Fruit fly (Drosophila melanogaster) whole organism, embryonic: ENCODE data around the gene Lsp2.

Experiments used
- Atf-2 ChIP-seq: fragments of 200-800 bp; sonication (Bioruptor generic); optimal IDR thresholded peaks from 2 replicates; lab custom pipeline; 2016; ENCODE audit warnings: missing biosample characterization, missing genetic modification characterization
- B-H1 ChIP-seq: fragments of 200-800 bp; sonication (Bioruptor generic); IDR thresholded peaks from 3 replicates; pipeline ENCODE4 v1.3.6; 2022; ENCODE audit warnings: missing biosample characterization, missing genetic modification characterization
- B-H2 ChIP-seq: fragments of 200-800 bp; sonication (Bioruptor generic); optimal IDR thresholded peaks from 2 replicates; lab custom pipeline; 2018; ENCODE audit warnings: missing biosample characterization, mild to moderate bottlenecking, missing genetic modification characterization
- CG11085 ChIP-seq: fragments of 200-800 bp; sonication (Bioruptor generic); IDR thresholded peaks from 2 replicates; pipeline ENCODE4 v1.3.6; 2022; ENCODE audit warnings: missing biosample characterization, missing genetic modification characterization
- CG1233 ChIP-seq: fragments of 200-800 bp; sonication (Bioruptor generic); optimal IDR thresholded peaks from 4 replicates; lab custom pipeline; 2018; ENCODE audit warnings: missing biosample characterization, mild to moderate bottlenecking, missing genetic modification characterization
- CG13894 ChIP-seq: fragments of 200-800 bp; sonication (Bioruptor generic); optimal IDR thresholded peaks from 3 replicates; lab custom pipeline; 2018; ENCODE audit warnings: missing biosample characterization, mild to moderate bottlenecking, missing genetic modification characterization, moderate library complexity
- CG14014 ChIP-seq: fragments of 200-800 bp; sonication (Bioruptor generic); IDR thresholded peaks from 2 replicates; pipeline ENCODE4 v1.3.6; 2022; ENCODE audit warnings: missing biosample characterization, missing genetic modification characterization
- CG15073 ChIP-seq: fragments of 200-800 bp; sonication (Bioruptor generic); optimal IDR thresholded peaks from 2 replicates; lab custom pipeline; 2016; ENCODE audit warnings: missing biosample characterization, missing genetic modification characterization
- CG15601 ChIP-seq: fragments of 200-800 bp; sonication (Bioruptor generic); optimal IDR thresholded peaks from 3 replicates; lab custom pipeline; 2019; ENCODE audit warnings: missing biosample characterization, mild to moderate bottlenecking, missing genetic modification characterization, moderate library complexity
- CG1792 ChIP-seq: fragments of 200-800 bp; sonication (Bioruptor generic); optimal IDR thresholded peaks from 2 replicates; lab custom pipeline; 2016; ENCODE audit warnings: missing biosample characterization, missing genetic modification characterization
- CG2120 ChIP-seq: fragments of 200-800 bp; sonication (Bioruptor generic); optimal IDR thresholded peaks from 3 replicates; lab custom pipeline; 2016; ENCODE audit warnings: missing biosample characterization, missing genetic modification characterization
- CG34224 ChIP-seq: fragments of 200-800 bp; sonication (Bioruptor generic); IDR thresholded peaks from 3 replicates; pipeline ENCODE4 v1.3.6; 2022; ENCODE audit warnings: missing biosample characterization, missing genetic modification characterization; ENCODE audit not compliant: partially characterized antibody
- CG34422 ChIP-seq: fragments of 200-800 bp; sonication (Bioruptor generic); IDR thresholded peaks from 3 replicates; pipeline ENCODE4 v1.3.6; 2022; ENCODE audit warnings: missing biosample characterization, missing genetic modification characterization
- CG6689 ChIP-seq: fragments of 200-800 bp; sonication (Bioruptor generic); IDR thresholded peaks from 2 replicates; pipeline ENCODE4 v1.3.6; 2022; ENCODE audit warnings: missing biosample characterization, missing genetic modification characterization
- CG6765 ChIP-seq: fragments of 200-800 bp; sonication (Bioruptor generic); optimal IDR thresholded peaks from 3 replicates; lab custom pipeline; 2017; ENCODE audit warnings: missing biosample characterization, mild to moderate bottlenecking, missing genetic modification characterization
- CG7357 ChIP-seq: fragments of 200-800 bp; sonication (Bioruptor generic); IDR thresholded peaks from 3 replicates; pipeline ENCODE4 v1.3.6; 2022; ENCODE audit warnings: missing biosample characterization, missing genetic modification characterization
- CkIIα-i1 ChIP-seq: fragments of 200-800 bp; sonication (Bioruptor generic); IDR thresholded peaks from 2 replicates; pipeline ENCODE4 v1.3.6; 2022; ENCODE audit warnings: missing biosample characterization, missing genetic modification characterization
- CoRest ChIP-seq: fragments of 200-800 bp; sonication (Bioruptor generic); optimal IDR thresholded peaks from 3 replicates; lab custom pipeline; 2018; ENCODE audit warnings: missing biosample characterization, mild to moderate bottlenecking, missing genetic modification characterization, moderate library complexity
- D ChIP-seq, 2 experiments: fragments of 200-800 bp in 1 of 2; fragments of >200 bp in 1 of 2; sonication (Bioruptor generic) in 1 of 2; optimal IDR thresholded peaks; 2 replicates in 1 of 2; 3 replicates in 1 of 2; lab custom pipeline; 2017; ENCODE audit warnings: mild to moderate bottlenecking in 1 of 2, missing biosample characterization in 1 of 2, missing genetic modification characterization in 1 of 2, missing genetic modification reagents in 1 of 2
- Dll ChIP-seq: fragments of 200-800 bp; sonication (Bioruptor generic); IDR thresholded peaks from 4 replicates; pipeline ENCODE4 v1.3.6; 2022; ENCODE audit warnings: missing biosample characterization, missing genetic modification characterization; ENCODE audit not compliant: partially characterized antibody
- Doc3 ChIP-seq: fragments of 200-800 bp; sonication (Bioruptor generic); IDR thresholded peaks from 3 replicates; pipeline ENCODE4 v1.3.6; 2022; ENCODE audit warnings: missing biosample characterization, missing genetic modification characterization; ENCODE audit not compliant: partially characterized antibody
- HmgZ ChIP-seq: fragments of 200-800 bp; sonication (Bioruptor generic); optimal IDR thresholded peaks from 2 replicates; lab custom pipeline; 2018; ENCODE audit warnings: missing biosample characterization, mild to moderate bottlenecking, missing genetic modification characterization
- Hr3 ChIP-seq: fragments of 200-800 bp; sonication (Bioruptor generic); optimal IDR thresholded peaks from 3 replicates; lab custom pipeline; 2016; ENCODE audit warnings: missing biosample characterization, missing genetic modification characterization
- Hsf ChIP-seq: fragments of 200-800 bp; sonication (Bioruptor generic); optimal IDR thresholded peaks from 3 replicates; lab custom pipeline; 2016; ENCODE audit warnings: missing biosample characterization, missing genetic modification characterization
- MESR4 ChIP-seq: fragments of 200-800 bp; sonication (Bioruptor generic); optimal IDR thresholded peaks from 2 replicates; lab custom pipeline; 2018; ENCODE audit warnings: missing biosample characterization, mild to moderate bottlenecking, missing genetic modification characterization, moderate library complexity
- Meics ChIP-seq: fragments of 200-800 bp; sonication (Bioruptor generic); optimal IDR thresholded peaks from 2 replicates; lab custom pipeline; 2017; ENCODE audit warnings: missing biosample characterization, mild to moderate bottlenecking, missing genetic modification characterization
- Neu2 ChIP-seq: fragments of 200-800 bp; sonication (Bioruptor generic); optimal IDR thresholded peaks from 3 replicates; lab custom pipeline; 2016; ENCODE audit warnings: missing biosample characterization, missing genetic modification characterization, borderline replicate concordance
- Ptx1 ChIP-seq: fragments of 200-800 bp; sonication (Bioruptor generic); IDR thresholded peaks from 2 replicates; pipeline ENCODE4 v1.3.6; 2022; ENCODE audit warnings: missing biosample characterization, missing genetic modification characterization
- cas ChIP-seq: fragments of 200-800 bp; sonication (Bioruptor generic); IDR thresholded peaks from 2 replicates; pipeline ENCODE4 v1.3.6; 2022; ENCODE audit warnings: missing biosample characterization, missing genetic modification characterization
- corto ChIP-seq: fragments of 200-800 bp; sonication (Bioruptor generic); optimal IDR thresholded peaks from 2 replicates; lab custom pipeline; 2016; ENCODE audit warnings: missing biosample characterization, mild to moderate bottlenecking, missing genetic modification characterization, moderate library complexity
- crp ChIP-seq, 2 experiments: fragments of 200-800 bp; sonication (Bioruptor generic); optimal IDR thresholded peaks; 2 replicates in 1 of 2; 3 replicates in 1 of 2; lab custom pipeline; 2017; ENCODE audit warnings: missing biosample characterization in 2 of 2, missing genetic modification characterization in 2 of 2, mild to moderate bottlenecking in 1 of 2, moderate library complexity in 1 of 2
- dmrt99B ChIP-seq: fragments of 200-800 bp; sonication (Bioruptor generic); optimal IDR thresholded peaks from 2 replicates; lab custom pipeline; 2018; ENCODE audit warnings: missing biosample characterization, mild to moderate bottlenecking, missing genetic modification characterization, moderate library complexity
- ewg ChIP-seq: fragments of 200-800 bp; sonication (Bioruptor generic); optimal IDR thresholded peaks from 3 replicates; lab custom pipeline; 2017; ENCODE audit warnings: mild to moderate bottlenecking, missing biosample characterization, missing genetic modification reagents, missing genetic modification characterization
- gem ChIP-seq: fragments of 200-800 bp; sonication (Bioruptor generic); optimal IDR thresholded peaks from 2 replicates; lab custom pipeline; 2019; ENCODE audit warnings: missing biosample characterization, mild to moderate bottlenecking, missing genetic modification characterization, moderate library complexity
- h ChIP-seq: fragments of >200 bp; optimal IDR thresholded peaks from 2 replicates; lab custom pipeline; 2017
- ind ChIP-seq: fragments of 200-800 bp; sonication (Bioruptor generic); optimal IDR thresholded peaks from 3 replicates; lab custom pipeline; 2016; ENCODE audit warnings: missing biosample characterization, missing genetic modification characterization
- kni ChIP-seq: fragments of 200-800 bp; sonication (Bioruptor generic); optimal IDR thresholded peaks from 3 replicates; lab custom pipeline; 2017; ENCODE audit warnings: mild to moderate bottlenecking, missing biosample characterization, missing genetic modification reagents, missing genetic modification characterization
- lmd ChIP-seq: fragments of 200-800 bp; sonication (Bioruptor generic); IDR thresholded peaks from 2 replicates; pipeline ENCODE4 v1.3.6; 2022; ENCODE audit warnings: missing biosample characterization, missing genetic modification characterization
- luna ChIP-seq: fragments of 200-800 bp; sonication (Bioruptor generic); optimal IDR thresholded peaks from 2 replicates; lab custom pipeline; 2016; ENCODE audit warnings: missing biosample characterization, missing genetic modification characterization
- maf-S ChIP-seq: fragments of 200-800 bp; sonication (Bioruptor generic); optimal IDR thresholded peaks from 2 replicates; lab custom pipeline; 2016; ENCODE audit warnings: missing biosample characterization, missing genetic modification characterization
- p53 ChIP-seq: fragments of 200-800 bp; sonication (Bioruptor generic); optimal IDR thresholded peaks from 2 replicates; lab custom pipeline; 2016; ENCODE audit warnings: missing biosample characterization, missing genetic modification characterization
- psq ChIP-seq: fragments of 200-800 bp; sonication (Bioruptor generic); optimal IDR thresholded peaks from 2 replicates; lab custom pipeline; 2017; ENCODE audit warnings: missing biosample characterization, missing genetic modification characterization
- row ChIP-seq: fragments of 200-800 bp; sonication (Bioruptor generic); IDR thresholded peaks from 3 replicates; pipeline ENCODE4 v1.3.6; 2022; ENCODE audit warnings: missing biosample characterization, missing genetic modification characterization
- schlank ChIP-seq: fragments of 200-800 bp; sonication (Bioruptor generic); optimal IDR thresholded peaks from 2 replicates; lab custom pipeline; 2018; ENCODE audit warnings: missing biosample characterization, mild to moderate bottlenecking, missing genetic modification characterization
- sd ChIP-seq: fragments of 200-800 bp; sonication (Bioruptor generic); optimal IDR thresholded peaks from 3 replicates; lab custom pipeline; 2018; ENCODE audit warnings: missing biosample characterization, mild to moderate bottlenecking, missing genetic modification characterization, moderate library complexity
- sob ChIP-seq: fragments of 200-800 bp; sonication (Bioruptor generic); IDR thresholded peaks from 2 replicates; pipeline ENCODE4 v1.3.6; 2022; ENCODE audit warnings: missing biosample characterization, missing genetic modification characterization
- stc ChIP-seq: fragments of 200-800 bp; sonication (Bioruptor generic); IDR thresholded peaks from 2 replicates; pipeline ENCODE4 v1.3.6; 2022; ENCODE audit warnings: missing biosample characterization, missing genetic modification characterization
- sug ChIP-seq: fragments of 200-800 bp; optimal IDR thresholded peaks from 2 replicates; lab custom pipeline; 2019; ENCODE audit warnings: missing biosample characterization, mild to moderate bottlenecking, missing genetic modification characterization, moderate library complexity
- tap ChIP-seq: fragments of 200-800 bp; optimal IDR thresholded peaks from 3 replicates; lab custom pipeline; 2019; ENCODE audit warnings: missing biosample characterization, mild to moderate bottlenecking, missing genetic modification characterization, moderate library complexity
- tup ChIP-seq: fragments of 200-800 bp; sonication (Bioruptor generic); optimal IDR thresholded peaks from 2 replicates; lab custom pipeline; 2016; ENCODE audit warnings: missing biosample characterization, mild to moderate bottlenecking, missing genetic modification characterization, moderate library complexity
- z ChIP-seq: fragments of 200-800 bp; sonication (Bioruptor generic); IDR thresholded peaks from 3 replicates; pipeline ENCODE4 v1.3.6; 2022; ENCODE audit warnings: missing biosample characterization, missing genetic modification characterization

The Lsp2 gene

DNA sequence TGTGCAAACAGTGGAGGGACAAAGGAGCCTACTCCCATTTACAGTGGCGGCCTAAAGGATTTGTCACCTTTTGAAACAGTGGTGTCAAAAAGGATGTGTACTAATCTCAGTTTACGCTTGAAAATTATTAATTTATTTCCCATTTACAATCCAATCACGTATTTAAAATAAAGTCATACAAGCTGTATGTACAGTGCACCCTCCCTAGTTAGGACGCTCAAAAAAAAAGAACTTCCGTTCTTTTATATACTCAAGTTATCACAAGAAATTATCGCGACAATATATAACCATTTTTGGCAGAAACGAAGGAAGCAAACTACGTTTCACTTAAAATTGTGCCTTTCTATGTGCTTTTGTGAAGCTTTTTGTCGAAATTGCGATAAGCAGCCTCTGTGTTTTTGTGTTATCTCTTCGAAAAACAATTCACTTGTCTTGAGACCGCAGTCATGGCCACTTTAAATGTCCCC is 10.1 kb downstream of the Lsp2 start (continued):
- TF ChIP-seq corto (GFP tag; lab: Kevin White, UChicago) = no peak
- peak; percentile 15 for TF ChIP-seq CG15601 (tag; lab: Kevin White, UChicago)
- TF ChIP-seq Hr3 (GFP tag; lab: Kevin White, UChicago) = peak; percentile 16
- TF ChIP-seq Ptx1 = peak; percentile 62
- TF ChIP-seq CG14014 (GFP tag; lab: Robert Waterston, UW) = peak; percentile 45; the same call in 1 of the 2 replicates
- TF ChIP-seq Hsf (GFP tag; lab: Kevin White, UChicago) = peak; percentile 19
- TF ChIP-seq Dll (GFP tag; lab: Robert Waterston, UW) = no peak
- TF ChIP-seq schlank (tag; lab: Kevin White, UChicago) = no peak
- no peak for TF ChIP-seq tup
- TF ChIP-seq sd (tag; lab: Kevin White, UChicago) = no peak
- TF ChIP-seq CG1233 (GFP tag; lab: Kevin White, UChicago) = peak; percentile 9
- peak; percentile 75 for TF ChIP-seq gem
- peak; percentile 62 for TF ChIP-seq dmrt99B (tag; lab: Kevin White, UChicago)
- peak; percentile 68 for TF ChIP-seq CoRest (tag; lab: Kevin White, UChicago)
- peak; percentile 10 for TF ChIP-seq CG6765 (GFP tag; lab: Kevin White, UChicago)
- TF ChIP-seq CG13894 (tag; lab: Kevin White, UChicago) = no peak
- TF ChIP-seq row (GFP tag; lab: Robert Waterston, UW) = peak; percentile 70
- no peak for TF ChIP-seq B-H1 (GFP tag; lab: Robert Waterston, UW)
- no peak for TF ChIP-seq psq (GFP tag; lab: Kevin White, UChicago)
- TF ChIP-seq crp (GFP tag; optimal IDR thresholded peaks at IDR 0.05; lab: Kevin White, UChicago) = no peak
- TF ChIP-seq B-H2 (GFP tag; lab: Kevin White, UChicago) = no peak
- TF ChIP-seq CG6689 (GFP tag; lab: Robert Waterston, UW) = peak; percentile 59
- no peak for TF ChIP-seq kni (GFP tag; lab: Kevin White, UChicago)
- peak; percentile 56 for TF ChIP-seq Atf-2 (GFP tag; lab: Kevin White, UChicago)
- TF ChIP-seq CG11085 (GFP tag; lab: Robert Waterston, UW) = no peak
- TF ChIP-seq CG34224 (GFP tag; lab: Robert Waterston, UW) = no peak
- TF ChIP-seq CG15073 (GFP tag; lab: Kevin White, UChicago) = peak; percentile 98
- TF ChIP-seq cas = no peak
- TF ChIP-seq CG1792 (GFP tag; lab: Kevin White, UChicago) = no peak
- TF ChIP-seq tap (tag; lab: Kevin White, UChicago) = no peak
- TF ChIP-seq maf-S (GFP tag; lab: Kevin White, UChicago) = no peak
- peak; percentile 11 for TF ChIP-seq ewg (GFP tag; lab: Kevin White, UChicago)
- TF ChIP-seq CG34422 (GFP tag; lab: Robert Waterston, UW) = peak; percentile 54; the same call in 2 of the 3 replicates
- no peak for TF ChIP-seq Doc3 (GFP tag; lab: Robert Waterston, UW)
- TF ChIP-seq CkIIα-i1 (GFP tag; lab: Robert Waterston, UW) = no peak
- TF ChIP-seq lmd (GFP tag; lab: Robert Waterston, UW) = peak; percentile 45; the same call in 1 of the 2 replicates
- TF ChIP-seq ind = peak; percentile 60
- no peak; the same call in 1 of the 2 replicates for TF ChIP-seq sob
- TF ChIP-seq CG2120 (GFP tag; lab: Kevin White, UChicago) = peak; percentile 71
- peak; percentile 14; the same call in 1 of the 2 replicates for TF ChIP-seq stc (GFP tag; lab: Robert Waterston, UW)
- no peak for TF ChIP-seq D (optimal IDR thresholded peaks at IDR 0.05; lab: Kevin White, UChicago)
- TF ChIP-seq D (GFP tag; optimal IDR thresholded peaks at IDR 0.05; lab: Kevin White, UChicago) = peak; percentile 35
- TF ChIP-seq luna (GFP tag; lab: Kevin White, UChicago) = no peak
- no peak for TF ChIP-seq z
- TF ChIP-seq MESR4 (GFP tag; lab: Kevin White, UChicago) = no peak
- TF ChIP-seq HmgZ (tag; lab: Kevin White, UChicago) = peak; percentile 42
- peak; percentile 53 for TF ChIP-seq sug (tag; lab: Kevin White, UChicago)
- no peak for TF ChIP-seq CG7357 (GFP tag; lab: Robert Waterston, UW)
- TF ChIP-seq p53 (GFP tag; lab: Kevin White, UChicago) = no peak
- TF ChIP-seq h (lab: Kevin White, UChicago) = no peak
- no peak for TF ChIP-seq Neu2 (GFP tag; lab: Kevin White, UChicago)
- TF ChIP-seq Meics (GFP tag; lab: Kevin White, UChicago) = peak; percentile 52
